Fruit fly (Drosophila melanogaster): ENCODE results near the gene CG13373.

- no peak for TF ChIP-seq Sin3A (optimal IDR thresholded peaks at IDR 0.05)
- TF ChIP-seq Myc (optimal IDR thresholded peaks at IDR 0.05): no peak
Observed at dm6 chrX:526479-527071, 49.8 kb downstream of the CG13373 start.
